Fruit fly (Drosophila melanogaster) whole organism, embryonic: ENCODE data around the gene CG43095.

ENCODE experiments used
- Antp ChIP-seq: fragments of 200-800 bp; sonication (Bioruptor generic); optimal IDR thresholded peaks from 3 replicates; lab custom pipeline; 2016; ENCODE audit warnings: missing biosample characterization, missing genetic modification characterization
- BEAF-32 ChIP-seq: fragments of 200-800 bp; sonication (Bioruptor generic); optimal IDR thresholded peaks from 3 replicates; lab custom pipeline; 2017; ENCODE audit warnings: missing biosample characterization, missing genetic modification characterization, mild to moderate bottlenecking, moderate library complexity, missing genetic modification reagents
- Bteb2 ChIP-seq: fragments of 200-800 bp; sonication (Bioruptor generic); optimal IDR thresholded peaks from 2 replicates; lab custom pipeline; 2016; ENCODE audit warnings: missing biosample characterization, missing genetic modification characterization
- CG10267 ChIP-seq: fragments of 200-800 bp; sonication (Bioruptor generic); optimal IDR thresholded peaks from 2 replicates; lab custom pipeline; 2018; ENCODE audit warnings: missing biosample characterization, mild to moderate bottlenecking, missing genetic modification characterization, moderate library complexity
- CG12104 ChIP-seq: fragments of 200-800 bp; sonication (Bioruptor generic); optimal IDR thresholded peaks from 3 replicates; lab custom pipeline; 2016; ENCODE audit warnings: missing biosample characterization, missing genetic modification characterization
- CG12299 ChIP-seq: fragments of 200-800 bp; sonication (Bioruptor generic); optimal IDR thresholded peaks from 2 replicates; lab custom pipeline; 2018; ENCODE audit warnings: missing biosample characterization, mild to moderate bottlenecking, missing genetic modification characterization
- CG13287 ChIP-seq: fragments of 200-800 bp; sonication (Bioruptor generic); IDR thresholded peaks from 2 replicates; pipeline ENCODE4 v1.3.6; 2022; ENCODE audit warnings: missing biosample characterization, missing genetic modification characterization; ENCODE audit not compliant: partially characterized antibody
- CG16815 ChIP-seq: fragments of 200-800 bp; sonication (Bioruptor generic); optimal IDR thresholded peaks from 3 replicates; lab custom pipeline; 2017; ENCODE audit warnings: missing biosample characterization, mild to moderate bottlenecking, missing genetic modification characterization
- CG18476 ChIP-seq: fragments of 200-800 bp; sonication (Bioruptor generic); optimal IDR thresholded peaks from 2 replicates; lab custom pipeline; 2016; ENCODE audit warnings: missing biosample characterization, mild to moderate bottlenecking, missing genetic modification characterization
- CG2875 ChIP-seq: fragments of 200-800 bp; sonication (Bioruptor generic); optimal IDR thresholded peaks from 2 replicates; lab custom pipeline; 2017; ENCODE audit warnings: missing biosample characterization, mild to moderate bottlenecking, missing genetic modification characterization, missing genetic modification reagents
- CG31388 ChIP-seq: fragments of 200-800 bp; sonication (Bioruptor generic); optimal IDR thresholded peaks from 2 replicates; lab custom pipeline; 2016; ENCODE audit warnings: missing biosample characterization, missing genetic modification characterization
- CG33213 ChIP-seq: fragments of 200-800 bp; sonication (Bioruptor generic); optimal IDR thresholded peaks from 3 replicates; lab custom pipeline; 2016; ENCODE audit warnings: missing biosample characterization, missing genetic modification characterization
- CG34422 ChIP-seq: fragments of 200-800 bp; sonication (Bioruptor generic); IDR thresholded peaks from 3 replicates; pipeline ENCODE4 v1.3.6; 2022; ENCODE audit warnings: missing biosample characterization, missing genetic modification characterization
- CG6175 ChIP-seq: fragments of 200-800 bp; sonication (Bioruptor generic); IDR thresholded peaks from 3 replicates; pipeline ENCODE4 v1.3.6; 2022; ENCODE audit warnings: missing biosample characterization, missing genetic modification characterization
- CG6813 ChIP-seq: fragments of 200-800 bp; sonication (Bioruptor generic); optimal IDR thresholded peaks from 2 replicates; lab custom pipeline; 2017; ENCODE audit warnings: missing biosample characterization, missing genetic modification characterization, mild to moderate bottlenecking, moderate library complexity, missing genetic modification reagents
- CG8944 ChIP-seq: fragments of 200-800 bp; sonication (Bioruptor generic); optimal IDR thresholded peaks from 3 replicates; lab custom pipeline; 2016; ENCODE audit warnings: missing biosample characterization, missing genetic modification characterization
- CG9215 ChIP-seq: fragments of 200-800 bp; sonication (Bioruptor generic); IDR thresholded peaks from 2 replicates; pipeline ENCODE4 v1.3.6; 2022; ENCODE audit warnings: missing biosample characterization, missing genetic modification characterization
- CG9727 ChIP-seq: fragments of 200-800 bp; sonication (Bioruptor generic); optimal IDR thresholded peaks from 3 replicates; lab custom pipeline; 2017; ENCODE audit warnings: missing biosample characterization, mild to moderate bottlenecking, missing genetic modification characterization
- CG9817 ChIP-seq: fragments of 200-800 bp; sonication (Bioruptor generic); optimal IDR thresholded peaks from 2 replicates; lab custom pipeline; 2018; ENCODE audit warnings: missing biosample characterization, mild to moderate bottlenecking, missing genetic modification characterization, moderate library complexity
- CoRest ChIP-seq: fragments of 200-800 bp; sonication (Bioruptor generic); optimal IDR thresholded peaks from 3 replicates; lab custom pipeline; 2018; ENCODE audit warnings: missing biosample characterization, mild to moderate bottlenecking, missing genetic modification characterization, moderate library complexity
- Dp ChIP-seq: fragments of 200-800 bp; sonication (Bioruptor generic); optimal IDR thresholded peaks from 2 replicates; lab custom pipeline; 2018; ENCODE audit warnings: missing biosample characterization, mild to moderate bottlenecking, missing genetic modification characterization, moderate library complexity
- Fer1 ChIP-seq: fragments of 200-800 bp; sonication (Bioruptor generic); optimal IDR thresholded peaks from 2 replicates; lab custom pipeline; 2017; ENCODE audit warnings: missing biosample characterization, mild to moderate bottlenecking, missing genetic modification characterization
- Hmr ChIP-seq: fragments of 200-800 bp; sonication (Bioruptor generic); optimal IDR thresholded peaks from 3 replicates; lab custom pipeline; 2017; ENCODE audit warnings: mild to moderate bottlenecking, missing biosample characterization, missing genetic modification reagents, missing genetic modification characterization
- Hmx ChIP-seq: fragments of 200-800 bp; sonication (Bioruptor generic); optimal IDR thresholded peaks from 2 replicates; lab custom pipeline; 2016; ENCODE audit warnings: missing biosample characterization, missing genetic modification characterization
- Mad ChIP-seq: fragments of 200-800 bp; sonication (Bioruptor generic); optimal IDR thresholded peaks from 2 replicates; lab custom pipeline; 2016; ENCODE audit warnings: missing biosample characterization, missing genetic modification characterization
- Ptx1 ChIP-seq: fragments of 200-800 bp; sonication (Bioruptor generic); IDR thresholded peaks from 2 replicates; pipeline ENCODE4 v1.3.6; 2022; ENCODE audit warnings: missing biosample characterization, missing genetic modification characterization
- ac ChIP-seq: fragments of 200-800 bp; sonication (Bioruptor generic); optimal IDR thresholded peaks from 3 replicates; lab custom pipeline; 2017; ENCODE audit warnings: missing biosample characterization, mild to moderate bottlenecking, missing genetic modification characterization
- ap ChIP-seq: fragments of 200-800 bp; sonication (Bioruptor generic); IDR thresholded peaks from 2 replicates; pipeline ENCODE4 v1.3.6; 2022; ENCODE audit warnings: missing biosample characterization, missing genetic modification characterization
- bab2 ChIP-seq: fragments of 200-800 bp; sonication (Bioruptor generic); optimal IDR thresholded peaks from 2 replicates; lab custom pipeline; 2016; ENCODE audit warnings: missing biosample characterization, missing genetic modification characterization
- corto ChIP-seq: fragments of 200-800 bp; sonication (Bioruptor generic); optimal IDR thresholded peaks from 2 replicates; lab custom pipeline; 2016; ENCODE audit warnings: missing biosample characterization, mild to moderate bottlenecking, missing genetic modification characterization, moderate library complexity
- esg ChIP-seq: fragments of 200-800 bp; sonication (Bioruptor generic); conservative IDR thresholded peaks from 2 replicates; pipeline ENCODE4 v1.3.6; 2022; ENCODE audit warnings: missing biosample characterization, missing genetic modification characterization
- ewg ChIP-seq: fragments of 200-800 bp; sonication (Bioruptor generic); optimal IDR thresholded peaks from 3 replicates; lab custom pipeline; 2017; ENCODE audit warnings: mild to moderate bottlenecking, missing biosample characterization, missing genetic modification reagents, missing genetic modification characterization
- ftz-f1 ChIP-seq: fragments of 200-800 bp; sonication (Bioruptor generic); optimal IDR thresholded peaks from 2 replicates; lab custom pipeline; 2016; ENCODE audit warnings: missing biosample characterization, missing genetic modification characterization
- gem ChIP-seq: fragments of 200-800 bp; sonication (Bioruptor generic); optimal IDR thresholded peaks from 2 replicates; lab custom pipeline; 2019; ENCODE audit warnings: missing biosample characterization, mild to moderate bottlenecking, missing genetic modification characterization, moderate library complexity
- h ChIP-seq: fragments of >200 bp; optimal IDR thresholded peaks from 2 replicates; lab custom pipeline; 2017
- jumu ChIP-seq: fragments of 200-800 bp; sonication (Bioruptor generic); optimal IDR thresholded peaks from 3 replicates; lab custom pipeline; 2016; ENCODE audit warnings: missing biosample characterization, missing genetic modification characterization
- kah ChIP-seq: fragments of 200-800 bp; sonication (Bioruptor generic); optimal IDR thresholded peaks from 2 replicates; lab custom pipeline; 2018; ENCODE audit warnings: missing biosample characterization, mild to moderate bottlenecking, missing genetic modification characterization
- lov ChIP-seq, 2 experiments: fragments of 200-800 bp in 1 of 2; fragments of >200 bp in 1 of 2; sonication (Bioruptor generic) in 1 of 2; IDR thresholded peaks in 1 of 2; optimal IDR thresholded peaks in 1 of 2; 2 replicates in 1 of 2; 3 replicates in 1 of 2; pipeline versions ENCODE4 v1.3.6 to Lab custom; 2017 to 2022; ENCODE audit warnings: missing biosample characterization in 1 of 2, missing genetic modification characterization in 1 of 2
- nmo ChIP-seq: fragments of 200-800 bp; sonication (Bioruptor generic); optimal IDR thresholded peaks from 2 replicates; lab custom pipeline; 2018; ENCODE audit warnings: missing biosample characterization, mild to moderate bottlenecking, missing genetic modification characterization, moderate library complexity
- onecut ChIP-seq: fragments of 200-800 bp; sonication (Bioruptor generic); IDR thresholded peaks from 2 replicates; pipeline ENCODE4 v1.3.6; 2022; ENCODE audit warnings: missing biosample characterization, missing genetic modification characterization
- peb ChIP-seq: fragments of 200-800 bp; sonication (Bioruptor generic); IDR thresholded peaks from 2 replicates; pipeline ENCODE4 v1.3.6; 2022; ENCODE audit warnings: missing biosample characterization, missing genetic modification characterization
- rib ChIP-seq: fragments of 200-800 bp; sonication (Bioruptor generic); IDR thresholded peaks from 2 replicates; pipeline ENCODE4 v1.3.6; 2022; ENCODE audit warnings: missing biosample characterization, missing genetic modification characterization
- sc ChIP-seq, 3 experiments: fragments of >200 bp in 2 of 3; fragments of 200-800 bp in 1 of 3; sonication (Bioruptor generic) in 1 of 3; optimal IDR thresholded peaks; 2 replicates in 2 of 3; 3 replicates in 1 of 3; lab custom pipeline; 2017; ENCODE audit warnings: mild to moderate bottlenecking in 1 of 3, missing biosample characterization in 1 of 3, missing genetic modification characterization in 1 of 3, missing genetic modification reagents in 1 of 3
- seq ChIP-seq: fragments of 200-800 bp; sonication (Bioruptor generic); IDR thresholded peaks from 2 replicates; pipeline ENCODE4 v1.3.6; 2022; ENCODE audit warnings: missing biosample characterization, missing genetic modification characterization
- stwl ChIP-seq: fragments of 200-800 bp; sonication (Bioruptor generic); optimal IDR thresholded peaks from 3 replicates; lab custom pipeline; 2018; ENCODE audit warnings: missing biosample characterization, mild to moderate bottlenecking, missing genetic modification characterization, moderate library complexity
- vfl ChIP-seq: fragments of 200-800 bp; sonication (Bioruptor generic); optimal IDR thresholded peaks from 2 replicates; lab custom pipeline; 2016; ENCODE audit warnings: missing biosample characterization, missing genetic modification characterization
- zf30C ChIP-seq: fragments of 200-800 bp; sonication (Bioruptor generic); optimal IDR thresholded peaks from 3 replicates; lab custom pipeline; 2018; ENCODE audit warnings: missing biosample characterization, mild to moderate bottlenecking, missing genetic modification characterization

CG43095 gene

DNA sequence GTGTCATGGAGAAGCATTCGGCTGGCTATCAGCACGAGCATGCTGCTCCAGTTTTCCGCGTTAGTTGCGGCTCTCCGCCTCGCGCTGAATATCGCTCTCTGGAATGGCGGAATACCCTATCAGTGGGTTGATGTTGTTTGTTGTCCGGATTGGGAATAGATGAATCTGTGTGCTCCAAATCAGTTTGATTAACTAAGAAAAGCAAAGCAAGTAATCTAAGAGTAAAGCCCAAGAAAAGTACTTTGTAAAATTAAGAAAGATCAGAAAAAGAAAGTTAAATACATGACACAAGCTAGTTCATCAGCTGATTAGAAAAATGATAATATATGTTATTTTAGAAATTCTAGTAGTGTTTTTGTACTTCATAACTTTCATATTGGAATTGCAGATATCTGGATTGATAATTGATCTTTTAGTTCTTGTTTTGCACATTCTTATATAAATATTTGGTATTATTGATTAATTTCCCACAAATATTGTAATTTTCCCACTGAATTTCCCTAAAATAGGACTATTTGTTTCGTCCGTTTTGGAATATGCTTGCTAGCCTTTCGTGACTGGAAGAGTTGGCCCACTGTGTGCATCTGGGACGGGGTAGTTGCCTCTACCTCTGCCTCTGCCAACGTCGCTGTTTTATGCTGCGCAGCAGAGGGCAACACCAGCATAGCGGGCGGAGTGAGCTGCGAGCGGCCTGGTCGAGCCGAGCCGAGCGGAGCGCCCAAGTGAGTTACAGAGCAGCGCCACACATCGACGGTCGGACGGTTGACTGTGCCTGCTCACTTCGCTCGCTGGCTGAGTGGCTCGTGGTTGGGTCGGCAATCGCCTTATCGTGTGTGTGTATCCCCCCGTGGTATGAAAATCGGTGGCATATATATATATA is 17.4 kb downstream of the CG43095 start (continued):
- TF ChIP-seq CG31388 (GFP tag; lab: Kevin White, UChicago), result no peak
- no peak for TF ChIP-seq zf30C (GFP tag; lab: Kevin White, UChicago)
- peak; percentile 58 for TF ChIP-seq CG8944
- no peak for TF ChIP-seq CG33213 (GFP tag; lab: Kevin White, UChicago)
- TF ChIP-seq stwl, result no peak
- TF ChIP-seq sc (optimal IDR thresholded peaks at IDR 0.05; lab: Kevin White, UChicago), result no peak
- peak; percentile 32 for TF ChIP-seq sc (GFP tag; optimal IDR thresholded peaks at IDR 0.05; lab: Kevin White, UChicago)
- peak; percentile 26 for TF ChIP-seq CG16815 (GFP tag; lab: Kevin White, UChicago)
- peak; percentile 39 for TF ChIP-seq CG10267 (tag; lab: Kevin White, UChicago)
- peak; percentile 47; the same call in 1 of the 2 replicates for TF ChIP-seq rib (GFP tag; lab: Robert Waterston, UW)
- peak; percentile 23 for TF ChIP-seq Mad (GFP tag; lab: Kevin White, UChicago)
- TF ChIP-seq ewg (GFP tag; lab: Kevin White, UChicago), result peak; percentile 23
- TF ChIP-seq ftz-f1 (GFP tag; lab: Kevin White, UChicago), result peak; percentile 51
- no peak for TF ChIP-seq lov (optimal IDR thresholded peaks at IDR 0.05; lab: Kevin White, UChicago)
- TF ChIP-seq lov (GFP tag; IDR thresholded peaks at IDR 0.05; lab: Robert Waterston, UW), result 0 out of 3 replicates have a peak, but pooled peaks have one; percentile 55
- no peak for TF ChIP-seq Dp (GFP tag; lab: Kevin White, UChicago)
- TF ChIP-seq Hmr (GFP tag; lab: Kevin White, UChicago), result peak; percentile 66
- TF ChIP-seq CG12299 (tag; lab: Kevin White, UChicago), result no peak
- TF ChIP-seq CG9215, result peak; percentile 42; the same call in 1 of the 2 replicates
- TF ChIP-seq ac (GFP tag; lab: Kevin White, UChicago), result no peak
- no peak for TF ChIP-seq seq (GFP tag; lab: Robert Waterston, UW)
- TF ChIP-seq vfl (GFP tag; lab: Kevin White, UChicago), result no peak
- peak; percentile 65 for TF ChIP-seq Ptx1
- TF ChIP-seq ap (GFP tag; lab: Robert Waterston, UW), result peak; percentile 6; the same call in 1 of the 2 replicates
- TF ChIP-seq onecut (GFP tag; lab: Robert Waterston, UW), result no peak; the same call in 1 of the 2 replicates
- TF ChIP-seq esg, result peak; percentile 42
- TF ChIP-seq jumu, result peak; percentile 45
- TF ChIP-seq CoRest, result peak; percentile 85
- peak; percentile 38 for TF ChIP-seq Hmx
- TF ChIP-seq h, result no peak
- no peak; the same call in none of the 3 replicates for TF ChIP-seq CG34422
- TF ChIP-seq CG9727 (GFP tag; lab: Kevin White, UChicago), result peak; percentile 73
- peak; percentile 89 for TF ChIP-seq CG6175 (GFP tag; lab: Robert Waterston, UW)
- peak; percentile 82 for TF ChIP-seq gem (tag; lab: Kevin White, UChicago)
- peak; percentile 41 for TF ChIP-seq CG9817 (tag; lab: Kevin White, UChicago)
- TF ChIP-seq CG13287 (GFP tag; lab: Robert Waterston, UW), result peak; percentile 54
- no peak for TF ChIP-seq peb (GFP tag; lab: Robert Waterston, UW)
- peak; percentile 78 for TF ChIP-seq nmo (GFP tag; lab: Kevin White, UChicago)
- TF ChIP-seq Fer1 (GFP tag; lab: Kevin White, UChicago), result peak; percentile 24
- no peak for TF ChIP-seq CG2875 (GFP tag; lab: Kevin White, UChicago)
- peak; percentile 51 for TF ChIP-seq CG6813 (GFP tag; lab: Kevin White, UChicago)
- TF ChIP-seq kah (GFP tag; lab: Kevin White, UChicago), result peak; percentile 33
- peak; percentile 46 for TF ChIP-seq CG18476
- peak; percentile 11 for TF ChIP-seq Antp (GFP tag; lab: Kevin White, UChicago)
- peak; percentile 59 for TF ChIP-seq CG12104 (GFP tag; lab: Kevin White, UChicago)
- TF ChIP-seq bab2, result peak; percentile 35
- no peak for TF ChIP-seq corto (GFP tag; lab: Kevin White, UChicago)
- no peak for TF ChIP-seq Bteb2 (GFP tag; lab: Kevin White, UChicago)
- TF ChIP-seq BEAF-32 (GFP tag; lab: Kevin White, UChicago), result no peak
